Worm (Caenorhabditis elegans): ENCODE measurements around the gene srw-83.

- TF ChIP-seq him-1 (tag; optimal IDR thresholded peaks at IDR 0.05) = no peak
- no peak for TF ChIP-seq dao-5 (tag; optimal IDR thresholded peaks at IDR 0.05)
- TF ChIP-seq W03F9.2 (tag; optimal IDR thresholded peaks at IDR 0.05) = no peak
Measured at ce11 chrV:18410142-18410541, 16.2 kb upstream of the srw-83 start, which contains the start of gene srh-207.
